Worm (Caenorhabditis elegans): Measurements from ENCODE around the gene zmp-1.

zmp-1 gene

DNA sequence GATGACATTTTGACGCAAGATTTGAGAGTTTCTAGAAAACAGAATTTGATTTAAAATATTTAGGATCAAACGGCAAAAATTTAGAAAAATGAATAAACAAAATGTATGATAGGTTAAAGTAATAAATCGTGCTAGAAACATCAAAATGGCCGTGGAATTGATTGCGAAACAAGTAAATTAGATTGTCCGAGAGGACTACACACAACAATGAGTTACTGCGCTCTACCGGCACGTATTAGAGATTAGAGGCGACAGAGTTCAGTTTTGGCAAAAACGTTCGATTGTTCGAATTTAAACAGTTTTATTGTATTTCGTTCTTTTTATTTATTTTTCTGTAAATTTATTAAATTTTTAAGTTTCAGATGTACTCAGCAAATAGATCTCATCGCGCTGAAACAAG is 7.0 kb downstream of the zmp-1 start, which contains the start of the genes dnc-2 and bcl-7 (continued):
- no peak for TF ChIP-seq unc-130 (GFP tag; optimal IDR thresholded peaks at IDR 0.05)
- TF ChIP-seq die-1 (tag; optimal IDR thresholded peaks at IDR 0.05): no peak
- no peak for TF ChIP-seq madf-3 (GFP tag; IDR thresholded peaks at IDR 0.05)

DNA sequence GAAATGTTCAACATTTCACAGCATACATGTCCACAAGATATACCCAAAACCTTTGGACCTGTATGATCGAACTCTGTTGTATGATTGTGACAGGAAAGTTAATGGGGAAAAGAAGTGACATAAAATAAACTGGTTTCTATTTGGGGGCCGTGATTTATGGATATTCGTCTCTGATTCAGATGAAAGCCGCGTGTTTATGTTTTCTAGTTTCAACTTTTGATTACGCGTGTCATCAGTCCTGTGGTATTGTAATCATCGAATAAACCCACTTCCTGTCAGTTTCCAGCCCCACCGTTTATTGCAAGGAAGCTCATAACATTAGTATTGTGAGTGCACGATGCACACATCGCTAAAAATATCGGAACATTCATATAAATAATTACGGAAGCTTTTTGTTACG is 10.5 kb downstream of the zmp-1 start:
- TF ChIP-seq efl-1 (GFP tag; optimal IDR thresholded peaks at IDR 0.05) (no peak), tbp1 (GFP tag; optimal IDR thresholded peaks at IDR 0.05) (no peak), let-526 (GFP tag; IDR thresholded peaks at IDR 0.05) (no peak), hlh-26 (GFP tag; conservative IDR thresholded peaks at IDR 0.05) (no peak), madf-6 (GFP tag; IDR thresholded peaks at IDR 0.05) (no peak), mel-28 (tag; optimal IDR thresholded peaks at IDR 0.05; ENCODE audit: borderline replicate concordance) (no peak), madf-10 (tag; optimal IDR thresholded peaks at IDR 0.05) (no peak), Y95B8A.8 (GFP tag; IDR thresholded peaks at IDR 0.05) (no peak), T26A5.8 (tag; optimal IDR thresholded peaks at IDR 0.05) (no peak), ztf-18 (tag; optimal IDR thresholded peaks at IDR 0.05) (no peak), F37B4.10 (GFP tag; IDR thresholded peaks at IDR 0.05) (no peak), F10E7.11 (tag; optimal IDR thresholded peaks at IDR 0.05) (no peak), F49E8.2 (tag; optimal IDR thresholded peaks at IDR 0.05; ENCODE audit: insufficient read depth) (no peak), nfya-1 (tag; optimal IDR thresholded peaks at IDR 0.05; ENCODE audit: borderline replicate concordance, insufficient read depth) (no peak), hmg-1.2 (GFP tag; IDR thresholded peaks at IDR 0.05) (no peak), repo-1 (tag; optimal IDR thresholded peaks at IDR 0.05) (no peak), B0035.1 (tag; optimal IDR thresholded peaks at IDR 0.05) (no peak)

DNA sequence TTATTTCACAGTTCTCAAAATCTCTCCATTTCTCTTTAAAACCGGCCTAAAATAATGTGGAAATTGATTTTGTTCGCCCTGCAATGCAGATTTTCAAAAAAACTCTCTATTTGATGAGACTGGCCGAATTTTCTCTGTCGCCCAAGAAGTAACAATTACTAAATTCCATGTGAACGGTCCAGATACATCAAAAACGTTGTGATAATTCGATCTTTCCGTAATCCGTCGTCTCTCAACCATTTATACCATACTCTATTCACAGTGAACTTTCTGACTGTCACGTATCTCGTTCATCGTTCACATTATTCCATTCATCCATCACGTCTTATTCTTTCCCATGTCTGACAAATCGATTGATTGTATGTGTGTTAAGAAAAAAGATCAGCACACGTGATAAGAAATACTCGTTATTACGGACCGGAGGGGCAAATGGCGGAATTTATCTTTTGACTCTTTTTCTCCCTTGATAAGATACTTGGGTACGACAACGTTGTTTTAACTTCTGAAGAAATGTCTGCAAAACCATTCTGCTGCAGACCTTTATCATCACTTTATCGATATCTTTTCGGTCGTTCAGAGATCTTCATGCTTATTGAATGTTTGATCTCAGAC is 11.6 kb downstream of the zmp-1 start:
- TF ChIP-seq cebp-1 (GFP tag; IDR thresholded peaks at IDR 0.05): no peak
- TF ChIP-seq cebp-1 (tag; optimal IDR thresholded peaks at IDR 0.05): no peak
- TF ChIP-seq somi-1 (GFP tag; optimal IDR thresholded peaks at IDR 0.05): peak; percentile 6
- peak; percentile 0 for TF ChIP-seq lin-40 (tag; optimal IDR thresholded peaks at IDR 0.05)
- TF ChIP-seq mel-28 (tag; optimal IDR thresholded peaks at IDR 0.05; ENCODE audit: borderline replicate concordance): no peak
- TF ChIP-seq ztf-26 (tag; optimal IDR thresholded peaks at IDR 0.05): peak; percentile 36

DNA sequence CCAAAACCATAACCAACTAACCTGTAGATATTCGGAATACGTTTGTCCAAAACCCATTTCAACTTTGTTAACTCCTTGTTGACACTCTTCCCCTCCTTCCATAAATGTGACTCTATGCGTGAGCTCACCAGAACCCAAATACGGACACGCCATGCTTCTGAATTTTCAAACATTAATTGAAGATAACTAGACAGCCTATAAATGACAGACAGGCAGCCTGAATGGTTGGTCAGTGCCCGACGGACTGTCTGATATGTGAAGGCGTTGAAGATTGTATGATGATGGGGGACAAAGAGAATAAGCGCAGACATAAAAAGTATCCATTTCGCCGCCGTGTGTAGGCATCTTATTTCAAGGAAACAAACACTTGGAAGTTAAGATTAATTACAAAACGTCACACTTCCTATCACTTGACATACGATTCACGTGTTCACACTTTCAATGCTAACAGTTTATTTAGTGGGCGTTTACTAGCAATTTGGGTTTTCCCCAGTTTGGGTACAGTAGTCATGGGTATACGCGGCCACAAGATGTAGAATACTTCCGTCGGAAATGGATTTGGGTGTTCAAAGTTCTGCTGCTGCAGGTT is 12.9 kb downstream of the zmp-1 start, which contains the start of the genes tdo-2 and C28H8.2:
tdo-2 (minus strand) TSS at position 157 of the 589 bp plus-strand sequence.
C28H8.2 (plus strand) TSS at position 524 of the 589 bp plus-strand sequence.
- peak; percentile 19 for TF ChIP-seq atf-7 (tag; optimal IDR thresholded peaks at IDR 0.05)
- TF ChIP-seq lag-1 (GFP tag; IDR thresholded peaks at IDR 0.05): no peak
- TF ChIP-seq hsf-1 (GFP tag; IDR thresholded peaks at IDR 0.05): 0 out of 2 replicates have a peak, but pooled peaks have one; percentile 26
- no peak for TF ChIP-seq nhr-27 (tag; optimal IDR thresholded peaks at IDR 0.05)
- TF ChIP-seq ztf-3 (GFP tag; optimal IDR thresholded peaks at IDR 0.05): no peak
- TF ChIP-seq zim-3 (tag; optimal IDR thresholded peaks at IDR 0.05): no peak
- TF ChIP-seq mcd-1 (GFP tag; IDR thresholded peaks at IDR 0.05): peak; percentile 8; the same call in 1 of the 2 replicates
- TF ChIP-seq die-1 (tag; optimal IDR thresholded peaks at IDR 0.05): peak; percentile 39
- peak; percentile 71; the same call in 1 of the 2 replicates for TF ChIP-seq C06A6.2 (GFP tag; conservative IDR thresholded peaks at IDR 0.05)
- TF ChIP-seq B0336.3 (GFP tag; IDR thresholded peaks at IDR 0.05): no peak
- TF ChIP-seq cebp-1 (GFP tag; IDR thresholded peaks at IDR 0.05): no peak
- peak; percentile 36 for TF ChIP-seq cebp-1 (tag; optimal IDR thresholded peaks at IDR 0.05)
- peak; percentile 16 for TF ChIP-seq chd-7 (tag; optimal IDR thresholded peaks at IDR 0.05)
- no peak for TF ChIP-seq B0261.1 (tag; optimal IDR thresholded peaks at IDR 0.05)
- peak; percentile 77 for TF ChIP-seq ztf-26 (tag; optimal IDR thresholded peaks at IDR 0.05)
- TF ChIP-seq lin-40 (tag; optimal IDR thresholded peaks at IDR 0.05): peak; percentile 43
- TF ChIP-seq somi-1 (GFP tag; optimal IDR thresholded peaks at IDR 0.05): peak; percentile 66
- peak; percentile 58; the same call in 1 of the 2 replicates for TF ChIP-seq K11D2.4 (GFP tag; IDR thresholded peaks at IDR 0.05)
- TF ChIP-seq nfyb-1 (GFP tag; IDR thresholded peaks at IDR 0.05): 0 out of 2 replicates have a peak, but pooled peaks have one; percentile 13

Measured in whole organism, young adult.